Fruit fly (Drosophila melanogaster) whole organism, embryonic: ENCODE results near the gene CG9391.
A peak's percentile ranks its signal among the peaks of the same experiment; 100 is the strongest.

Source experiments
- ATbp ChIP-seq: fragments of 200-800 bp; sonication (Bioruptor generic); optimal IDR thresholded peaks from 2 replicates; lab custom pipeline; 2017; ENCODE audit warnings: missing biosample characterization, mild to moderate bottlenecking, missing genetic modification characterization, missing genetic modification reagents
- BtbVII ChIP-seq: fragments of 200-800 bp; sonication (Bioruptor generic); optimal IDR thresholded peaks from 3 replicates; lab custom pipeline; 2017; ENCODE audit warnings: missing biosample characterization, mild to moderate bottlenecking, missing genetic modification characterization
- CG10267 ChIP-seq: fragments of 200-800 bp; sonication (Bioruptor generic); optimal IDR thresholded peaks from 2 replicates; lab custom pipeline; 2018; ENCODE audit warnings: missing biosample characterization, mild to moderate bottlenecking, missing genetic modification characterization, moderate library complexity
- CG11723 ChIP-seq: fragments of 200-800 bp; sonication (Bioruptor generic); optimal IDR thresholded peaks from 2 replicates; lab custom pipeline; 2017; ENCODE audit warnings: missing biosample characterization, mild to moderate bottlenecking, missing genetic modification characterization
- CG12299 ChIP-seq: fragments of 200-800 bp; sonication (Bioruptor generic); optimal IDR thresholded peaks from 2 replicates; lab custom pipeline; 2018; ENCODE audit warnings: missing biosample characterization, mild to moderate bottlenecking, missing genetic modification characterization
- CG13296 ChIP-seq: fragments of 200-800 bp; sonication (Bioruptor generic); optimal IDR thresholded peaks from 3 replicates; lab custom pipeline; 2018; ENCODE audit warnings: missing biosample characterization, mild to moderate bottlenecking, missing genetic modification characterization
- CG13894 ChIP-seq: fragments of 200-800 bp; sonication (Bioruptor generic); optimal IDR thresholded peaks from 3 replicates; lab custom pipeline; 2018; ENCODE audit warnings: missing biosample characterization, mild to moderate bottlenecking, missing genetic modification characterization, moderate library complexity
- CG14965 ChIP-seq: fragments of 200-800 bp; sonication (Bioruptor generic); optimal IDR thresholded peaks from 2 replicates; lab custom pipeline; 2016; ENCODE audit warnings: missing biosample characterization, missing genetic modification characterization, borderline replicate concordance
- CG15073 ChIP-seq: fragments of 200-800 bp; sonication (Bioruptor generic); optimal IDR thresholded peaks from 2 replicates; lab custom pipeline; 2016; ENCODE audit warnings: missing biosample characterization, missing genetic modification characterization
- CG16813 ChIP-seq: fragments of 200-800 bp; sonication (Bioruptor generic); IDR thresholded peaks from 3 replicates; pipeline ENCODE4 v1.3.6; 2022; ENCODE audit warnings: missing biosample characterization, missing genetic modification characterization; ENCODE audit not compliant: partially characterized antibody
- CG17361 ChIP-seq: fragments of 200-800 bp; sonication (Bioruptor generic); IDR thresholded peaks from 3 replicates; pipeline ENCODE4 v1.3.6; 2022; ENCODE audit warnings: missing biosample characterization, missing genetic modification characterization
- CG18011 ChIP-seq: fragments of 200-800 bp; sonication (Bioruptor generic); optimal IDR thresholded peaks from 2 replicates; lab custom pipeline; 2017; ENCODE audit warnings: missing biosample characterization, missing genetic modification characterization, mild to moderate bottlenecking, moderate library complexity, missing genotype
- CG18599 ChIP-seq: fragments of 200-800 bp; sonication (Bioruptor generic); optimal IDR thresholded peaks from 3 replicates; lab custom pipeline; 2017; ENCODE audit warnings: missing biosample characterization, missing genetic modification characterization, mild to moderate bottlenecking, moderate library complexity, missing genetic modification reagents
- CG2120 ChIP-seq: fragments of 200-800 bp; sonication (Bioruptor generic); optimal IDR thresholded peaks from 3 replicates; lab custom pipeline; 2016; ENCODE audit warnings: missing biosample characterization, missing genetic modification characterization
- CG31388 ChIP-seq: fragments of 200-800 bp; sonication (Bioruptor generic); optimal IDR thresholded peaks from 2 replicates; lab custom pipeline; 2016; ENCODE audit warnings: missing biosample characterization, missing genetic modification characterization
- CG3995 ChIP-seq: fragments of 200-800 bp; sonication (Bioruptor generic); optimal IDR thresholded peaks from 3 replicates; lab custom pipeline; 2016; ENCODE audit warnings: missing biosample characterization, missing genetic modification characterization
- CG8478 ChIP-seq: fragments of >200 bp; optimal IDR thresholded peaks from 2 replicates; lab custom pipeline; 2018
- Chrac-16 ChIP-seq: fragments of 200-800 bp; sonication (Bioruptor generic); optimal IDR thresholded peaks from 3 replicates; lab custom pipeline; 2016; ENCODE audit warnings: missing biosample characterization, missing genetic modification characterization
- Deaf1 ChIP-seq: fragments of 200-800 bp; optimal IDR thresholded peaks from 3 replicates; lab custom pipeline; 2019; ENCODE audit warnings: missing biosample characterization, mild to moderate bottlenecking, missing genetic modification characterization, moderate library complexity
- ERR ChIP-seq: fragments of 200-800 bp; sonication (Bioruptor generic); optimal IDR thresholded peaks from 2 replicates; lab custom pipeline; 2016; ENCODE audit warnings: missing biosample characterization, missing genetic modification characterization
- Ets65A ChIP-seq: fragments of 200-800 bp; sonication (Bioruptor generic); peaks from one replicate; lab custom pipeline; 2016; ENCODE audit warnings: missing biosample characterization, missing genetic modification characterization
- Gsc ChIP-seq: fragments of 200-800 bp; sonication (Bioruptor generic); IDR thresholded peaks from 2 replicates; pipeline ENCODE4 v1.3.6; 2022; ENCODE audit warnings: missing biosample characterization, missing genetic modification characterization
- Jarid2 ChIP-seq: fragments of 200-800 bp; sonication (Bioruptor generic); optimal IDR thresholded peaks from 3 replicates; lab custom pipeline; 2017; ENCODE audit warnings: mild to moderate bottlenecking, missing biosample characterization, missing genetic modification reagents, missing genetic modification characterization
- NfI ChIP-seq: fragments of 200-800 bp; sonication (Bioruptor generic); optimal IDR thresholded peaks from 3 replicates; lab custom pipeline; 2018; ENCODE audit warnings: missing biosample characterization, mild to moderate bottlenecking, missing genetic modification characterization, moderate library complexity
- Six4 ChIP-seq: fragments of 200-800 bp; sonication (Bioruptor generic); optimal IDR thresholded peaks from 2 replicates; lab custom pipeline; 2016; ENCODE audit warnings: missing biosample characterization, missing genetic modification characterization
- Sox100B ChIP-seq: fragments of 200-800 bp; sonication (Bioruptor generic); optimal IDR thresholded peaks from 3 replicates; lab custom pipeline; 2018; ENCODE audit warnings: missing biosample characterization, mild to moderate bottlenecking, missing genetic modification characterization
- TFAM ChIP-seq: fragments of 200-800 bp; sonication (Bioruptor generic); optimal IDR thresholded peaks from 2 replicates; lab custom pipeline; 2017; ENCODE audit warnings: missing biosample characterization, missing genetic modification characterization, inconsistent platforms
- abd-A ChIP-seq: fragments of 200-800 bp; sonication (Bioruptor generic); optimal IDR thresholded peaks from 3 replicates; lab custom pipeline; 2019; ENCODE audit warnings: missing biosample characterization, mild to moderate bottlenecking, missing genetic modification characterization, moderate library complexity
- corto ChIP-seq: fragments of 200-800 bp; sonication (Bioruptor generic); optimal IDR thresholded peaks from 2 replicates; lab custom pipeline; 2016; ENCODE audit warnings: missing biosample characterization, mild to moderate bottlenecking, missing genetic modification characterization, moderate library complexity
- croc ChIP-seq: fragments of 200-800 bp; sonication (Bioruptor generic); conservative IDR thresholded peaks from 3 replicates; pipeline ENCODE4 v1.3.6; 2022; ENCODE audit warnings: missing biosample characterization, missing genetic modification characterization
- dati ChIP-seq: fragments of 200-800 bp; sonication (Bioruptor generic); IDR thresholded peaks from 2 replicates; pipeline ENCODE4 v1.3.6; 2022; ENCODE audit warnings: missing biosample characterization, missing genetic modification characterization
- disco-r ChIP-seq: fragments of 200-800 bp; sonication (Bioruptor generic); optimal IDR thresholded peaks from 2 replicates; lab custom pipeline; 2016; ENCODE audit warnings: missing biosample characterization, missing genetic modification characterization
- fd64A ChIP-seq: fragments of 200-800 bp; sonication (Bioruptor generic); optimal IDR thresholded peaks from 3 replicates; lab custom pipeline; 2018; ENCODE audit warnings: missing biosample characterization, mild to moderate bottlenecking, missing genetic modification characterization
- ftz-f1 ChIP-seq: fragments of 200-800 bp; sonication (Bioruptor generic); optimal IDR thresholded peaks from 2 replicates; lab custom pipeline; 2016; ENCODE audit warnings: missing biosample characterization, missing genetic modification characterization
- gcm2 ChIP-seq: fragments of 200-800 bp; sonication (Bioruptor generic); optimal IDR thresholded peaks from 2 replicates; lab custom pipeline; 2016; ENCODE audit warnings: missing biosample characterization, missing genetic modification characterization
- gem ChIP-seq: fragments of 200-800 bp; sonication (Bioruptor generic); optimal IDR thresholded peaks from 2 replicates; lab custom pipeline; 2019; ENCODE audit warnings: missing biosample characterization, mild to moderate bottlenecking, missing genetic modification characterization, moderate library complexity
- grn ChIP-seq: fragments of 200-800 bp; sonication (Bioruptor generic); optimal IDR thresholded peaks from 3 replicates; lab custom pipeline; 2017; ENCODE audit warnings: missing biosample characterization, missing genetic modification characterization
- nom ChIP-seq: fragments of 200-800 bp; sonication (Bioruptor generic); optimal IDR thresholded peaks from 2 replicates; lab custom pipeline; 2017; ENCODE audit warnings: missing biosample characterization, missing genetic modification characterization, mild to moderate bottlenecking, moderate library complexity, missing genetic modification reagents
- onecut ChIP-seq: fragments of 200-800 bp; sonication (Bioruptor generic); IDR thresholded peaks from 2 replicates; pipeline ENCODE4 v1.3.6; 2022; ENCODE audit warnings: missing biosample characterization, missing genetic modification characterization
- pnt ChIP-seq: fragments of 200-800 bp; sonication (Bioruptor generic); optimal IDR thresholded peaks from 3 replicates; lab custom pipeline; 2016; ENCODE audit warnings: missing biosample characterization, missing genetic modification characterization
- slou ChIP-seq: fragments of 200-800 bp; sonication (Bioruptor generic); optimal IDR thresholded peaks from 3 replicates; lab custom pipeline; 2016; ENCODE audit warnings: missing biosample characterization, missing genetic modification characterization
- twi ChIP-seq: fragments of 200-800 bp; optimal IDR thresholded peaks from 2 replicates; lab custom pipeline; 2019; ENCODE audit warnings: missing biosample characterization, mild to moderate bottlenecking, missing genetic modification characterization, moderate library complexity
- wor ChIP-seq: fragments of 200-800 bp; sonication (Bioruptor generic); IDR thresholded peaks from 2 replicates; pipeline ENCODE4 v1.3.6; 2022; ENCODE audit warnings: missing biosample characterization, missing genetic modification characterization
- zen2 ChIP-seq: fragments of 200-800 bp; sonication (Bioruptor generic); IDR thresholded peaks from 3 replicates; pipeline ENCODE4 v1.3.6; 2022; ENCODE audit warnings: missing biosample characterization, missing genetic modification characterization; ENCODE audit not compliant: partially characterized antibody

The CG9391 gene

DNA sequence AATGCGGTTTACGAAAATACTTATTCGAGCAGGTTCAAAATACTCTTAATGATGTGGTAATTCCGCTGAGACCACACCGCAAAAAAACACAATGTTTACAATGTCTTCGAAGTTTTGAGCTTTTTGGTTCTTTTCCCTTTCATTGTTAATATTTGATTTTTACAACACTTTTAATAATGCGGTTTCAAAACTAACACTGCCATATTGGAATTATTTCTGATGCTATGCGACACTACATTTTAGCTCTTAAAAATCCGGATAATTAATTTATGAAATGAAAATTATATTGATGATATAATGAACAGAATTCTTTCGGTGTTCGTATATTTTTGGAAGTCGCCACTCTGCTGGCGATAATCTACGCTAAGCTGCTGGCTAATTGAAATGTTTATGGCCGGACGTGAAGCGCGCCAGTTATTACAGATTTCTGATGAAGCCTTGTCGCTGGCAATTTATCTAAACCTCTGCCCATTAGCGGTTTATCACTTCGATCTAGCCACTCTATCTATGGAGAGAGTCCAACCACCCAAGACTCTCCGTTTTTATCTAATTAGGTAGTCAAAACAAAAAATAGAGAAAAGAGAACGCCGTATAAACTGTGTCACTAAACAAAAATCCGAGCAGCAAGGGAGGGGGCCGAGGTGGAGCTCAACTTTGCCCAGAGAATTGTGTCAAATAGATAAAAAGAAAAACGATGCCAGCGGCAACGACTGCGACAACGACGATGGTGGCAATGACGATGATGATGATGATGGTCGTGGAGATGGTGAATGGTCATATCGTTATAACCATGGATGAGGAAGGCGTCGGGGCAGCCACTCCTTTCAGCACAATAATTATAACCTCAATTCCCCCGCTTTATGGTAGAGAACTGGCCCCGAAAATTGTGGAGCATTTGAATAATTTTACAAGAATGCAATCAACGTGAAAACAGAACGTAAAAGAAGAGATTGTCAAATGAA lies 11.8 kb downstream of the CG9391 start (continued):
- TF ChIP-seq corto (GFP tag; lab: Kevin White, UChicago) = peak; percentile 14
- no peak for TF ChIP-seq TFAM (GFP tag; lab: Kevin White, UChicago)
- TF ChIP-seq BtbVII (GFP tag; lab: Kevin White, UChicago) = no peak
- TF ChIP-seq CG3995 (GFP tag; lab: Kevin White, UChicago) = no peak
- TF ChIP-seq CG2120 = peak; percentile 17
- peak; percentile 20 for TF ChIP-seq Sox100B (GFP tag; lab: Kevin White, UChicago)
- no peak for TF ChIP-seq NfI (GFP tag; lab: Kevin White, UChicago)
- no peak for TF ChIP-seq twi
- peak; percentile 93 for TF ChIP-seq grn (GFP tag; lab: Kevin White, UChicago)
- no peak for TF ChIP-seq gcm2 (GFP tag; lab: Kevin White, UChicago)
- no peak for TF ChIP-seq Gsc
- no peak for TF ChIP-seq slou (GFP tag; lab: Kevin White, UChicago)
- no peak for TF ChIP-seq CG8478 (lab: Kevin White, UChicago)
- TF ChIP-seq Deaf1 (tag; lab: Kevin White, UChicago) = peak; percentile 16

DNA sequence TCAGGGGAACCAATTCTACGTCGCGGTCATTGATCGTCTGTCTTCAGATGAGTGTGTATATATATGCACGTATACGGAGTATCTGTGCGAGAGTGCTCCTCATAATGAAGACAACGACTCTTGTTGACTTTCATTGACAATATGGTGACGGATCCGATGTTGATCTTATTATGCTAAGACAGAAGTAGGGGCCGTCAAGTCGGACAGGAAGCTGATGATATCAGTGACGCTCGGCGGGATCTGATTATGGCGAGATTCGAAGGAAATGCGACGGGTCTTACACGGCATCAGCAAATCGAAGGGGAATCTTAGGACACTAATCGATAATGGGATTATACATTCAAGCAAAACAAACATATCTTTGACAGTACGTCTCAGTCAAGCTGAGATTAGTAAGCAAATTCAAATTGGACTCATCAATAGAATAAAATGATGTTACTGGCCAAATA lies 13.6 kb downstream of the CG9391 start:
- TF ChIP-seq Ets65A (GFP tag; lab: Kevin White, UChicago) (peak; percentile 74), nom (peak; percentile 5), CG18011 (GFP tag; lab: Kevin White, UChicago) (no peak)

DNA sequence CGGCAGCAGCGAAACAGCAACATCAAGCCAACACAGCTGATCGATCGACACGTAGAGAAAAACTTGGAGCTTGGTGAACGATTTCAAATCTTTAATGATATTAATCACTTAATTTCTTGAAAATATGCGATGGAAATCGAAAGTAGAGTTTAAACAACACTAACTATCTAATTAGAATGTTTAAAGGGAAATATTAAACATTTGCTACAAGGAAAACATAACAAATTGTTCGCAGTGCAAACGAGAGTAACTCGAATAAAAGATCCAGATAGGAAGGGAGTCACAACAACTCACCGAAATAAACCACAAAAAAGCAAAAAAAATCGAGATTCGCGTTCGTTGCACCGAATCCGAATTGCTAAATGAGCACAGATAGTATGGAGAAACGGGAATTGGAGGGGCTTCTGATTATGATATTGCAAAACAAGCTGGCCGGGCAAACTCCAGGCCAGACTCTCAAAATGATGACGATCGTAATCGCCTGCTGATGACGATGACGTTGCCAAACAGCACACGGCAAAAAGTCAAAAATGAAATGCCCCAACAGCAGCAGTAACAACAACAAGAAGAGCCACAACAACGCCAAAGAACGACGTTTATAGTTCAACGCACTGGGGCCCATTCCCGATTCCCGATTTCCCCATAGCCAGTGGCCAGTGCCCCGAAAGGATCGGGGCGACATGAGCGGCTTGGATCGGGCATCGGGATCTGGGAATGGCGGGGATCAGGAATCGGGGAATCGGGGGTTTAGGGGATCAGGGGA lies 14.2 kb downstream of the CG9391 start:
- peak; percentile 31; the same call in 1 of the 2 replicates for TF ChIP-seq onecut (GFP tag; lab: Robert Waterston, UW)
- TF ChIP-seq pnt (GFP tag; lab: Kevin White, UChicago) = peak; percentile 42
- no peak for TF ChIP-seq CG12299
- TF ChIP-seq CG11723 = no peak
- TF ChIP-seq CG10267 (tag; lab: Kevin White, UChicago) = peak; percentile 23
- TF ChIP-seq CG16813 (GFP tag; lab: Robert Waterston, UW) = no peak
- TF ChIP-seq Jarid2 (GFP tag; lab: Kevin White, UChicago) = no peak
- TF ChIP-seq wor = no peak
- TF ChIP-seq CG17361 = peak; percentile 50; the same call in 2 of the 3 replicates
- TF ChIP-seq CG13296 (GFP tag; lab: Kevin White, UChicago) = no peak
- peak; percentile 10 for TF ChIP-seq ATbp (GFP tag; lab: Kevin White, UChicago)
- no peak for TF ChIP-seq zen2 (GFP tag; lab: Robert Waterston, UW)
- TF ChIP-seq ERR (GFP tag; lab: Kevin White, UChicago) = no peak
- no peak for TF ChIP-seq fd64A
- no peak for TF ChIP-seq abd-A (tag; lab: Kevin White, UChicago)
- TF ChIP-seq CG18599 (GFP tag; lab: Kevin White, UChicago) = no peak
- no peak for TF ChIP-seq CG3995 (GFP tag; lab: Kevin White, UChicago)
- 0 out of 3 replicates have a peak, but pooled peaks have one; percentile 31 for TF ChIP-seq croc
- peak; percentile 76 for TF ChIP-seq gem (tag; lab: Kevin White, UChicago)
- TF ChIP-seq Six4 (GFP tag; lab: Kevin White, UChicago) = peak; percentile 10
- peak; percentile 24 for TF ChIP-seq Chrac-16 (GFP tag; lab: Kevin White, UChicago)
- no peak for TF ChIP-seq CG14965 (GFP tag; lab: Kevin White, UChicago)
- no peak for TF ChIP-seq CG15073 (GFP tag; lab: Kevin White, UChicago)
- no peak for TF ChIP-seq ftz-f1 (GFP tag; lab: Kevin White, UChicago)
- TF ChIP-seq CG13894 (tag; lab: Kevin White, UChicago) = no peak
- TF ChIP-seq CG31388 (GFP tag; lab: Kevin White, UChicago) = no peak
- no peak for TF ChIP-seq disco-r (GFP tag; lab: Kevin White, UChicago)
- no peak for TF ChIP-seq dati (GFP tag; lab: Robert Waterston, UW)
